Fruit fly (Drosophila melanogaster): ENCODE data around the gene Spn.

Gene Spn

DNA sequence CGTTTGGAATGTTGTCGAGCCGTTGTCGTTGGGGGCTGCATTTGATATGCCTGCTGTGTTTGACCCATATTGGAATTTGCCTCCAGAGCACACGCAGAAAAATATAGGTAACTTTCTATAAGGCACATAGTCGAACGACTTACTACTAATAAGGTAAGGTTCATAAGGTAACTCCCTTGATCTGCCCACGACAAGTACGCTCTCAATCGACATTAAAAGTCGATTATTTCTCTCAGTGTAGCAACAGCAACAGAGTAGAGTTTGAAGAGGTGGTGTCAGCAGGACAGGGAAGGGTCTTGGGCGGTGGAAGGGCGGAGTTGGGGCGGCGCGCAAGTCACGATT, 20.4 kb downstream of the Spn start:
- TF ChIP-seq CG8301 (tag; optimal IDR thresholded peaks at IDR 0.05) = peak; percentile 91
- peak; percentile 54 for TF ChIP-seq CG15710 (tag; optimal IDR thresholded peaks at IDR 0.05)
- TF ChIP-seq Pif1B (GFP tag; optimal IDR thresholded peaks at IDR 0.05) = peak; percentile 79
- peak; percentile 13 for TF ChIP-seq gl (tag; optimal IDR thresholded peaks at IDR 0.05)
- peak; percentile 94 for TF ChIP-seq CG14655 (GFP tag; optimal IDR thresholded peaks at IDR 0.05)
- TF ChIP-seq Ets98B (GFP tag; IDR thresholded peaks at IDR 0.05) = peak; percentile 90
- peak; percentile 96 for TF ChIP-seq fd96Ca (GFP tag; IDR thresholded peaks at IDR 0.05)
- peak; percentile 51; the same call in 1 of the 2 replicates for TF ChIP-seq CG10348 (GFP tag; IDR thresholded peaks at IDR 0.05)
- peak; percentile 77 for TF ChIP-seq rn (GFP tag; IDR thresholded peaks at IDR 0.05)
- TF ChIP-seq D1 (tag; optimal IDR thresholded peaks at IDR 0.05) = no peak
- TF ChIP-seq CG4496 (GFP tag; IDR thresholded peaks at IDR 0.05) = peak; percentile 92
- peak; percentile 88 for TF ChIP-seq CG32121 (GFP tag; IDR thresholded peaks at IDR 0.05)
- no peak for TF ChIP-seq EcR (GFP tag; optimal IDR thresholded peaks at IDR 0.05)
- TF ChIP-seq CG13204 (GFP tag; optimal IDR thresholded peaks at IDR 0.05) = peak; percentile 2
- peak; percentile 80 for TF ChIP-seq CG17806 (tag; optimal IDR thresholded peaks at IDR 0.05)
- peak; percentile 74 for TF ChIP-seq CG9948 (tag; optimal IDR thresholded peaks at IDR 0.05)
- peak; percentile 64 for TF ChIP-seq CG8159 (tag; optimal IDR thresholded peaks at IDR 0.05)
- peak; percentile 86 for TF ChIP-seq Pif1A (GFP tag; optimal IDR thresholded peaks at IDR 0.05)
- peak; percentile 19 for TF ChIP-seq Snoo (tag; optimal IDR thresholded peaks at IDR 0.05)
- peak; percentile 79 for TF ChIP-seq CG12605 (GFP tag; IDR thresholded peaks at IDR 0.05)
- TF ChIP-seq CG34367 (tag; optimal IDR thresholded peaks at IDR 0.05) = peak; percentile 61

- peak; percentile 40 for TF ChIP-seq CG15710 (tag; optimal IDR thresholded peaks at IDR 0.05)
- TF ChIP-seq CG34367 (tag; optimal IDR thresholded peaks at IDR 0.05) = no peak
- no peak for TF ChIP-seq gl (tag; optimal IDR thresholded peaks at IDR 0.05)
- peak; percentile 57 for TF ChIP-seq Pif1B (GFP tag; optimal IDR thresholded peaks at IDR 0.05)
- no peak for TF ChIP-seq CG12605 (GFP tag; IDR thresholded peaks at IDR 0.05)
- TF ChIP-seq CG8301 (tag; optimal IDR thresholded peaks at IDR 0.05) = peak; percentile 76
- TF ChIP-seq D1 (tag; optimal IDR thresholded peaks at IDR 0.05) = peak; percentile 37
- TF ChIP-seq Ets98B (GFP tag; IDR thresholded peaks at IDR 0.05) = no peak
- peak; percentile 40 for TF ChIP-seq Snoo (tag; optimal IDR thresholded peaks at IDR 0.05)
- TF ChIP-seq CG13204 (GFP tag; optimal IDR thresholded peaks at IDR 0.05) = no peak
- peak; percentile 23; the same call in 1 of the 2 replicates for TF ChIP-seq CG32121 (GFP tag; IDR thresholded peaks at IDR 0.05)
- peak; percentile 74 for TF ChIP-seq CG8159 (tag; optimal IDR thresholded peaks at IDR 0.05)
- TF ChIP-seq Pif1A (GFP tag; optimal IDR thresholded peaks at IDR 0.05) = peak; percentile 41
- no peak for TF ChIP-seq EcR (GFP tag; optimal IDR thresholded peaks at IDR 0.05)
- peak; percentile 56 for TF ChIP-seq CG9948 (tag; optimal IDR thresholded peaks at IDR 0.05)
- TF ChIP-seq fd96Ca (GFP tag; IDR thresholded peaks at IDR 0.05) = no peak
- no peak for TF ChIP-seq CG10348 (GFP tag; IDR thresholded peaks at IDR 0.05)
- peak; percentile 81 for TF ChIP-seq CG14655 (GFP tag; optimal IDR thresholded peaks at IDR 0.05)
- TF ChIP-seq CG4496 (GFP tag; IDR thresholded peaks at IDR 0.05) = 0 out of 3 replicates have a peak, but pooled peaks have one; percentile 24
- no peak for TF ChIP-seq rn (GFP tag; IDR thresholded peaks at IDR 0.05)
- TF ChIP-seq CG17806 (tag; optimal IDR thresholded peaks at IDR 0.05) = peak; percentile 63
Observed at dm6 chr3L:2533000-2533731, 20.9 kb downstream of the Spn start.

DNA sequence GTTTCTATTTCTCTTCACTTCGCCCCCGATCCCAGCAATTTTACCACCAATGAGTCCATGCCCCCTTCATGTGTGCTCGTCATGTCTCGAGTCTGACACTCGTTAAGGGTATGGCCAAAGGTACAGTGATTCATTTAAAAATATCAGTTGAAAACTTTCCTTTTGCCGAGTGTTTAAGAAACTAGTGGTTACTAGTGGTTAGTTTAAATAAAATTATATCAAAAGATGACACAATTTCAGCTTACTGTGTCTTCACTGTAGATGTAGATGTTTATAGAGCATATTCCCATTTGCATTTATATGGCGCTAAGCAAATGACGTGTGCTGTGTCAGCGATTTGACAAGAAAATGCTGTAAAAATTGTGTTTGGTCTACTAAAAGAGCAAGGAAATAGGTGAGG, 21.7 kb downstream of the Spn start:
- peak; percentile 71 for TF ChIP-seq CG12605 (GFP tag; IDR thresholded peaks at IDR 0.05)
- no peak for TF ChIP-seq CG10348 (GFP tag; IDR thresholded peaks at IDR 0.05)
- TF ChIP-seq Pif1B (GFP tag; optimal IDR thresholded peaks at IDR 0.05) = no peak
- TF ChIP-seq CG34367 (tag; optimal IDR thresholded peaks at IDR 0.05) = no peak
- TF ChIP-seq rn (GFP tag; IDR thresholded peaks at IDR 0.05) = peak; percentile 30; the same call in 1 of the 2 replicates
- no peak for TF ChIP-seq D1 (tag; optimal IDR thresholded peaks at IDR 0.05)
- peak; percentile 83 for TF ChIP-seq CG4496 (GFP tag; IDR thresholded peaks at IDR 0.05)
- peak; percentile 59; the same call in 1 of the 2 replicates for TF ChIP-seq CG32121 (GFP tag; IDR thresholded peaks at IDR 0.05)
- TF ChIP-seq fd96Ca (GFP tag; IDR thresholded peaks at IDR 0.05) = peak; percentile 40; the same call in 1 of the 3 replicates
- TF ChIP-seq CG9948 (tag; optimal IDR thresholded peaks at IDR 0.05) = no peak
- TF ChIP-seq gl (tag; optimal IDR thresholded peaks at IDR 0.05) = no peak
- TF ChIP-seq CG17806 (tag; optimal IDR thresholded peaks at IDR 0.05) = peak; percentile 19
- TF ChIP-seq Ets98B (GFP tag; IDR thresholded peaks at IDR 0.05) = peak; percentile 68
- TF ChIP-seq Pif1A (GFP tag; optimal IDR thresholded peaks at IDR 0.05) = peak; percentile 34
- no peak for TF ChIP-seq CG13204 (GFP tag; optimal IDR thresholded peaks at IDR 0.05)
- peak; percentile 39 for TF ChIP-seq CG8301 (tag; optimal IDR thresholded peaks at IDR 0.05)
- no peak for TF ChIP-seq EcR (GFP tag; optimal IDR thresholded peaks at IDR 0.05)
- peak; percentile 55 for TF ChIP-seq CG14655 (GFP tag; optimal IDR thresholded peaks at IDR 0.05)
- no peak for TF ChIP-seq CG15710 (tag; optimal IDR thresholded peaks at IDR 0.05)
- no peak for TF ChIP-seq Snoo (tag; optimal IDR thresholded peaks at IDR 0.05)
- no peak for TF ChIP-seq CG8159 (tag; optimal IDR thresholded peaks at IDR 0.05)

DNA sequence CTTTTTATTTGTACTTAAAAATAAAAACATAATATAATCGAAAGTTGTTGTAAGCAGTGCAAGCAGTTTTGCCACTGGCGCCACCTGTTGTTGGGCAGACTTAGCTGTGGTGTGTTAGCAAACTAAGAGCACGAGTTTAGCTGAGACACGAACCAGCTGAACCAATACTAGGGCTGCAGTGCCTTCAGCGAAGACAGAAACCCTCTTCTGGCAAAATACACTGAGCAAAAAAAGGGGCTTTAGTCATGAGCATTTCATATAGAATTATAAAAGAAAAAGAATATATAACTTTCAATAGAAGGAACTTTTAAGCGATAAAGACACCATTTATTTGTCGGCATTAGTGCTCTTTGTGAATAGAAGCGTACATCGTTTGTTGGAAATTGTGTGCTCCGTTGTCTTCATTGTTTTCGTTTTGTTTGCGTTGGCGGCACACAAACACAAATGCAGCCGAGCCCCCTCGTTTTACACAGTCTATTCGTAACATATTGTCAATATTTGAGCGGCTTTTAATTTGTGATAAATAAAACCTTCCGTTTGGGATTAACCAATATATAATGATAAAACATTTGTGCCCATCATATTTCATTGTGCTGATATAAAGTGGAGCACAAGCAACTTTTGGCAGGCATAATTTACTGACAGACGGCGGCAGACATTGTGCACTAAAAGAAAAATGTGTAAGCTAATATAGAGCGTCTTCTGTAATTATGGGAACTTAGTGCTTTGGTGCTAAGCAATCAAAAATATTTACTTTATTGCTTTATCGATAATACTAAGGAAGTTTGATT, 22.5 kb downstream of the Spn start:
- peak; percentile 89 for TF ChIP-seq CG4496 (GFP tag; IDR thresholded peaks at IDR 0.05)
- peak; percentile 72 for TF ChIP-seq rn (GFP tag; IDR thresholded peaks at IDR 0.05)
- peak; percentile 49 for TF ChIP-seq CG34367 (tag; optimal IDR thresholded peaks at IDR 0.05)
- peak; percentile 58 for TF ChIP-seq fd96Ca (GFP tag; IDR thresholded peaks at IDR 0.05)
- peak; percentile 65 for TF ChIP-seq CG17806 (tag; optimal IDR thresholded peaks at IDR 0.05)
- TF ChIP-seq CG10348 (GFP tag; IDR thresholded peaks at IDR 0.05) = 0 out of 2 replicates have a peak, but pooled peaks have one; percentile 12
- peak; percentile 52 for TF ChIP-seq CG32121 (GFP tag; IDR thresholded peaks at IDR 0.05)
- no peak for TF ChIP-seq CG13204 (GFP tag; optimal IDR thresholded peaks at IDR 0.05)
- peak; percentile 52 for TF ChIP-seq CG8159 (tag; optimal IDR thresholded peaks at IDR 0.05)
- peak; percentile 14 for TF ChIP-seq gl (tag; optimal IDR thresholded peaks at IDR 0.05)
- TF ChIP-seq Ets98B (GFP tag; IDR thresholded peaks at IDR 0.05) = peak; percentile 85
- peak; percentile 31 for TF ChIP-seq CG9948 (tag; optimal IDR thresholded peaks at IDR 0.05)
- TF ChIP-seq CG8301 (tag; optimal IDR thresholded peaks at IDR 0.05) = peak; percentile 38
- peak; percentile 68 for TF ChIP-seq EcR (GFP tag; optimal IDR thresholded peaks at IDR 0.05)
- peak; percentile 36 for TF ChIP-seq Pif1B (GFP tag; optimal IDR thresholded peaks at IDR 0.05)
- TF ChIP-seq D1 (tag; optimal IDR thresholded peaks at IDR 0.05) = peak; percentile 81
- TF ChIP-seq CG12605 (GFP tag; IDR thresholded peaks at IDR 0.05) = peak; percentile 74
- TF ChIP-seq Pif1A (GFP tag; optimal IDR thresholded peaks at IDR 0.05) = peak; percentile 79
- TF ChIP-seq CG14655 (GFP tag; optimal IDR thresholded peaks at IDR 0.05) = peak; percentile 61
- TF ChIP-seq Snoo (tag; optimal IDR thresholded peaks at IDR 0.05) = peak; percentile 48
- no peak for TF ChIP-seq CG15710 (tag; optimal IDR thresholded peaks at IDR 0.05)

Data from whole organism, pupa.